Worm (Caenorhabditis elegans) whole organism, L4 larva: ENCODE results near the gene scl-6.

Experiments used
- D1046.2 ChIP-seq: fragments of 200-800 bp; sonication (Bioruptor generic); IDR thresholded peaks from 2 replicates; pipeline ENCODE4 v1.3.6; 2022; ENCODE audit warnings: missing genetic modification characterization, missing compliant biosample characterization
- F49E8.2 ChIP-seq: sonication (generic microtip); optimal IDR thresholded peaks from 2 replicates; lab custom pipeline; 2016; ENCODE audit warnings: missing compliant biosample characterization, mild to moderate bottlenecking, missing genetic modification characterization, borderline replicate concordance
- Y48G9A.11 ChIP-seq: fragments of 200-800 bp; sonication (Bioruptor generic); IDR thresholded peaks from 2 replicates; pipeline ENCODE4 v1.3.6; 2022; ENCODE audit warnings: missing genetic modification reagents, missing genetic modification characterization, missing compliant biosample characterization
- Y75B8A.6 ChIP-seq: fragments of 200-800 bp; sonication (Bioruptor generic); IDR thresholded peaks from 2 replicates; pipeline ENCODE4 v1.3.6; 2022; ENCODE audit warnings: missing genetic modification reagents, missing genetic modification characterization, missing compliant biosample characterization
- aha-1 ChIP-seq: fragments of 150-350 bp; peaks from one replicate; lab custom pipeline; 2014; ENCODE audit warnings: missing biosample characterization, missing genetic modification characterization
- attf-4 ChIP-seq: sonication (generic microtip); optimal IDR thresholded peaks from 3 replicates; lab custom pipeline; 2017; ENCODE audit warnings: missing biosample characterization, missing genetic modification characterization
- ceh-44 ChIP-seq: fragments of 200-800 bp; sonication (Bioruptor generic); IDR thresholded peaks from 2 replicates; pipeline ENCODE4 v1.3.6; 2022; ENCODE audit warnings: missing genetic modification reagents, missing genetic modification characterization, missing compliant biosample characterization
- ceh-62 ChIP-seq: sonication (generic microtip); optimal IDR thresholded peaks from 2 replicates; lab custom pipeline; 2017; ENCODE audit warnings: missing biosample characterization, missing genetic modification characterization
- ces-1 ChIP-seq: fragments of 150-350 bp; sonication (generic microtip); optimal IDR thresholded peaks from 4 replicates; lab custom pipeline; 2014; ENCODE audit warnings: missing biosample characterization, missing genetic modification reagents, missing genetic modification characterization
- ctbp-1 ChIP-seq: fragments of 200-800 bp; sonication (Bioruptor generic); IDR thresholded peaks from 2 replicates; pipeline ENCODE4 v1.3.6; 2022; ENCODE audit warnings: missing genetic modification reagents, missing genetic modification characterization, missing compliant biosample characterization
- daf-12 ChIP-seq: fragments of 150-350 bp; optimal IDR thresholded peaks from 2 replicates; lab custom pipeline; 2014; ENCODE audit warnings: missing biosample characterization, missing genetic modification reagents, missing genetic modification characterization
- daf-16 ChIP-seq, 3 experiments: sonication (generic microtip); optimal IDR thresholded peaks; 2 replicates each; lab custom pipeline; 2016 to 2017; ENCODE audit warnings: missing genetic modification characterization in 3 of 3, missing genetic modification reagents in 3 of 3, mild to moderate bottlenecking in 2 of 3, missing compliant biosample characterization in 2 of 3, missing biosample characterization in 1 of 3, moderate library complexity in 1 of 3
- dmd-8 ChIP-seq: fragments of 200-800 bp; sonication (Bioruptor generic); IDR thresholded peaks from 2 replicates; pipeline ENCODE4 v1.3.6; 2022; ENCODE audit warnings: missing genetic modification characterization, missing compliant biosample characterization
- dmd-9 ChIP-seq: fragments of 200-800 bp; sonication (Bioruptor generic); IDR thresholded peaks from 2 replicates; pipeline ENCODE4 v1.3.6; 2022; ENCODE audit warnings: missing genetic modification reagents, missing genetic modification characterization, missing compliant biosample characterization
- dpl-1 ChIP-seq: fragments of 150-350 bp; optimal IDR thresholded peaks from 2 replicates; lab custom pipeline; 2014; ENCODE audit warnings: missing biosample characterization, missing genetic modification reagents, missing genetic modification characterization
- dve-1 ChIP-seq: sonication (generic microtip); optimal IDR thresholded peaks from 2 replicates; lab custom pipeline; 2017; ENCODE audit warnings: antibody characterized with exemption, mild to moderate bottlenecking, missing genetic modification characterization, missing compliant biosample characterization; ENCODE audit not compliant: insufficient read depth
- egl-27 ChIP-seq: sonication (generic microtip); optimal IDR thresholded peaks from 3 replicates; lab custom pipeline; 2017; ENCODE audit warnings: missing biosample characterization, missing genetic modification reagents, missing genetic modification characterization
- hlh-11 ChIP-seq: fragments of 200-800 bp; sonication (Bioruptor generic); optimal IDR thresholded peaks from 2 replicates; lab custom pipeline; 2018; ENCODE audit warnings: mild to moderate bottlenecking, missing genetic modification characterization, missing compliant biosample characterization
- jun-1 ChIP-seq: fragments of 150-350 bp; optimal IDR thresholded peaks from 2 replicates; lab custom pipeline; 2014; ENCODE audit warnings: missing biosample characterization, missing genetic modification reagents, missing genetic modification characterization
- lim-7 ChIP-seq: fragments of 200-800 bp; sonication (Bioruptor generic); IDR thresholded peaks from 2 replicates; pipeline ENCODE4 v1.3.6; 2022; ENCODE audit warnings: missing genetic modification characterization, missing compliant biosample characterization
- lin-38 ChIP-seq: fragments of 200-800 bp; sonication (Bioruptor generic); IDR thresholded peaks from 2 replicates; pipeline ENCODE4 v1.3.6; 2022; ENCODE audit warnings: missing genetic modification reagents, missing genetic modification characterization, missing compliant biosample characterization
- lin-39 ChIP-seq: fragments of 150-350 bp; optimal IDR thresholded peaks from 2 replicates; lab custom pipeline; 2014; ENCODE audit warnings: missing biosample characterization, missing genetic modification reagents, missing genetic modification characterization
- lsy-2 ChIP-seq, 2 experiments: fragments of 150-350 bp in 1 of 2; sonication (generic microtip) in 1 of 2; optimal IDR thresholded peaks; 2 replicates each; lab custom pipeline; 2014 to 2017; ENCODE audit warnings: missing biosample characterization in 2 of 2, missing genetic modification characterization in 2 of 2
- mdl-1 ChIP-seq, 2 experiments: fragments of 150-350 bp in 1 of 2; sonication (generic microtip) in 1 of 2; optimal IDR thresholded peaks; 2 replicates each; lab custom pipeline; 2014 to 2017; ENCODE audit warnings: missing biosample characterization in 2 of 2, missing genetic modification characterization in 2 of 2
- mdt-29 ChIP-seq: fragments of 200-800 bp; sonication (Bioruptor generic); IDR thresholded peaks from 2 replicates; pipeline ENCODE4 v1.3.6; 2022; ENCODE audit warnings: missing genetic modification reagents, missing genetic modification characterization, missing compliant biosample characterization
- mes-2 ChIP-seq: sonication (generic microtip); optimal IDR thresholded peaks from 2 replicates; lab custom pipeline; 2016; ENCODE audit warnings: missing genotype, mild to moderate bottlenecking, missing genetic modification characterization, missing compliant biosample characterization; ENCODE audit not compliant: poor library complexity, severe bottlenecking
- nhr-10 ChIP-seq: fragments of 150-350 bp; optimal IDR thresholded peaks from 2 replicates; lab custom pipeline; 2014; ENCODE audit warnings: missing biosample characterization, missing genetic modification characterization
- nhr-111 ChIP-seq: fragments of 200-800 bp; sonication (Bioruptor generic); optimal IDR thresholded peaks from 2 replicates; lab custom pipeline; 2018; ENCODE audit warnings: mild to moderate bottlenecking, missing genetic modification characterization, missing compliant biosample characterization
- nhr-28 ChIP-seq: fragments of 150-350 bp; optimal IDR thresholded peaks from 2 replicates; lab custom pipeline; 2014; ENCODE audit warnings: missing biosample characterization, missing genetic modification characterization
- nhr-48 ChIP-seq: sonication (generic microtip); optimal IDR thresholded peaks from 2 replicates; lab custom pipeline; 2016; ENCODE audit warnings: mild to moderate bottlenecking, missing genetic modification characterization, missing compliant biosample characterization
- pqm-1 ChIP-seq: sonication (generic microtip); optimal IDR thresholded peaks from 2 replicates; lab custom pipeline; 2017; ENCODE audit warnings: missing biosample characterization, missing genetic modification characterization
- set-16 ChIP-seq: fragments of 200-800 bp; sonication (Bioruptor generic); IDR thresholded peaks from 2 replicates; pipeline ENCODE4 v1.3.6; 2022; ENCODE audit warnings: missing genetic modification reagents, missing genetic modification characterization, missing compliant biosample characterization
- skn-1 ChIP-seq: fragments of 150-350 bp; optimal IDR thresholded peaks from 2 replicates; lab custom pipeline; 2014; ENCODE audit warnings: missing biosample characterization, missing genetic modification characterization
- snpc-1.2 ChIP-seq: fragments of 200-800 bp; sonication (Bioruptor generic); IDR thresholded peaks from 2 replicates; pipeline ENCODE4 v1.3.6; 2022; ENCODE audit warnings: missing genetic modification reagents, missing genetic modification characterization, missing compliant biosample characterization
- spr-1 ChIP-seq: sonication (generic microtip); optimal IDR thresholded peaks from 2 replicates; lab custom pipeline; 2016; ENCODE audit warnings: mild to moderate bottlenecking, missing genetic modification characterization, missing compliant biosample characterization
- spr-3 ChIP-seq: fragments of 200-800 bp; sonication (Bioruptor generic); optimal IDR thresholded peaks from 2 replicates; lab custom pipeline; 2018; ENCODE audit warnings: mild to moderate bottlenecking, missing genetic modification characterization, missing compliant biosample characterization
- tag-97 ChIP-seq: fragments of 200-800 bp; sonication (Bioruptor generic); IDR thresholded peaks from 2 replicates; pipeline ENCODE4 v1.3.6; 2022; ENCODE audit warnings: missing genetic modification characterization, missing compliant biosample characterization
- unc-130 ChIP-seq: sonication (generic microtip); optimal IDR thresholded peaks from 2 replicates; lab custom pipeline; 2016; ENCODE audit warnings: missing genetic modification reagents, missing genetic modification characterization, missing compliant biosample characterization
- unc-62 ChIP-seq, 3 experiments: fragments of 150-350 bp in 1 of 3; sonication (generic microtip); optimal IDR thresholded peaks in 2 of 3; peaks in 1 of 3; 1 replicate in 1 of 3; 2 replicates in 2 of 3; lab custom pipeline; 2014 to 2017; ENCODE audit warnings: missing biosample characterization in 3 of 3, missing genetic modification characterization in 3 of 3, missing genetic modification reagents in 3 of 3, missing genotype in 1 of 3
- vab-7 ChIP-seq: fragments of 200-800 bp; sonication (Bioruptor generic); IDR thresholded peaks from 2 replicates; pipeline ENCODE4 v1.3.6; 2022; ENCODE audit warnings: missing genetic modification reagents, missing genetic modification characterization, missing compliant biosample characterization
- zag-1 ChIP-seq: fragments of 150-350 bp; optimal IDR thresholded peaks from 2 replicates; lab custom pipeline; 2014; ENCODE audit warnings: missing biosample characterization, missing genetic modification characterization
- zip-2 ChIP-seq: fragments of 150-350 bp; optimal IDR thresholded peaks from 2 replicates; lab custom pipeline; 2014; ENCODE audit warnings: missing biosample characterization, missing genetic modification characterization

Gene scl-6

ce11 chrIV:13028746-13029673 lies 39.5 kb upstream of the scl-6 start:
- TF ChIP-seq ctbp-1 (no peak), mdt-29 (GFP tag; lab: Robert Waterston, UW) (no peak), egl-27 (tag; lab: Kevin White, UChicago) (no peak), hlh-11 (tag; lab: Kevin White, UChicago) (no peak), ceh-44 (GFP tag; lab: Robert Waterston, UW) (no peak), ceh-62 (tag; lab: Kevin White, UChicago) (no peak), dpl-1 (GFP tag; lab: Kevin White, UChicago) (no peak), dmd-8 (GFP tag; lab: Robert Waterston, UW) (no peak), vab-7 (GFP tag; lab: Robert Waterston, UW) (no peak), dmd-9 (GFP tag; lab: Robert Waterston, UW) (no peak), ces-1 (GFP tag; lab: Kevin White, UChicago) (no peak), dve-1 (tag; lab: Kevin White, UChicago) (peak; percentile 7), mes-2 (peak; percentile 16), unc-130 (GFP tag; lab: Kevin White, UChicago) (no peak), pqm-1 (tag; lab: Kevin White, UChicago) (peak; percentile 56), D1046.2 (GFP tag; lab: Robert Waterston, UW) (no peak), nhr-48 (tag; lab: Kevin White, UChicago) (no peak), spr-3 (GFP tag; lab: Kevin White, UChicago) (no peak), snpc-1.2 (GFP tag; lab: Robert Waterston, UW) (peak; percentile 38; the same call in 1 of the 2 replicates), nhr-111 (GFP tag; lab: Kevin White, UChicago) (no peak), jun-1 (tag; lab: Kevin White, UChicago) (no peak), tag-97 (GFP tag; lab: Robert Waterston, UW) (no peak), zag-1 (tag; lab: Kevin White, UChicago) (no peak), Y48G9A.11 (GFP tag; lab: Robert Waterston, UW) (no peak), set-16 (GFP tag; lab: Robert Waterston, UW) (no peak), daf-12 (tag; lab: Kevin White, UChicago) (no peak), daf-16 (GFP tag; optimal IDR thresholded peaks at IDR 0.05; lab: Kevin White, UChicago) (no peak), daf-16 (tag; optimal IDR thresholded peaks at IDR 0.05; lab: Kevin White, UChicago) (peak; percentile 6), lsy-2 (tag; optimal IDR thresholded peaks at IDR 0.05; lab: Kevin White, UChicago) (no peak), spr-1 (no peak), Y75B8A.6 (no peak), lim-7 (GFP tag; lab: Robert Waterston, UW) (no peak), F49E8.2 (tag; lab: Kevin White, UChicago) (no peak), skn-1 (tag; lab: Kevin White, UChicago) (no peak), unc-62 (GFP tag; optimal IDR thresholded peaks at IDR 0.05 in 1 of 2; lab: Kevin White, UChicago) (no peak), unc-62 (tag; optimal IDR thresholded peaks at IDR 0.05; lab: Kevin White, UChicago) (no peak), zip-2 (tag; lab: Kevin White, UChicago) (no peak), attf-4 (tag; lab: Kevin White, UChicago) (no peak), lin-38 (GFP tag; lab: Robert Waterston, UW) (no peak; the same call in 1 of the 2 replicates), nhr-10 (no peak), lin-39 (no peak), mdl-1 (tag; optimal IDR thresholded peaks at IDR 0.05; lab: Kevin White, UChicago) (no peak), aha-1 (peak; percentile 32), nhr-28 (tag; lab: Kevin White, UChicago) (peak; percentile 8)
